Fruit fly (Drosophila melanogaster): ENCODE data around the gene RpS19b.

RpS19b gene

dm6 chr3R:23919366-23919765 lies 14.0 kb downstream of the RpS19b start (continued):
- TF ChIP-seq CG5245 (GFP tag; optimal IDR thresholded peaks at IDR 0.05) (no peak), tap (tag; optimal IDR thresholded peaks at IDR 0.05) (peak; percentile 65), CG14441 (GFP tag; IDR thresholded peaks at IDR 0.05) (no peak), Deaf1 (tag; optimal IDR thresholded peaks at IDR 0.05) (no peak), B-H1 (GFP tag; IDR thresholded peaks at IDR 0.05) (no peak; the same call in 2 of the 3 replicates), CG17912 (GFP tag; optimal IDR thresholded peaks at IDR 0.05) (peak; percentile 48), rib (GFP tag; IDR thresholded peaks at IDR 0.05) (no peak), CG34422 (GFP tag; IDR thresholded peaks at IDR 0.05) (no peak; the same call in 2 of the 3 replicates), CG12942 (GFP tag; optimal IDR thresholded peaks at IDR 0.05) (no peak), esg (GFP tag; conservative IDR thresholded peaks at IDR 0.05) (no peak), jumu (GFP tag; optimal IDR thresholded peaks at IDR 0.05) (no peak), D19B (GFP tag; optimal IDR thresholded peaks at IDR 0.05) (peak; percentile 21), CG10209 (GFP tag; optimal IDR thresholded peaks at IDR 0.05) (peak; percentile 37), Bdp1 (GFP tag; optimal IDR thresholded peaks at IDR 0.05) (no peak), sisA (GFP tag; IDR thresholded peaks at IDR 0.05) (no peak), Hr39 (optimal IDR thresholded peaks at IDR 0.05) (no peak), CG7357 (GFP tag; IDR thresholded peaks at IDR 0.05) (0 out of 3 replicates have a peak, but pooled peaks have one; percentile 14), otp (GFP tag; IDR thresholded peaks at IDR 0.05) (peak; percentile 64; the same call in 2 of the 3 replicates), sob (GFP tag; IDR thresholded peaks at IDR 0.05) (peak; percentile 63; the same call in 1 of the 2 replicates), amos (GFP tag; IDR thresholded peaks at IDR 0.05; ENCODE audit: partially characterized antibody) (no peak), Lpt (GFP tag; optimal IDR thresholded peaks at IDR 0.05) (no peak), odd (GFP tag; optimal IDR thresholded peaks at IDR 0.05) (peak; percentile 78), org-1 (GFP tag; optimal IDR thresholded peaks at IDR 0.05) (peak; percentile 47), cwo (GFP tag; optimal IDR thresholded peaks at IDR 0.05) (peak; percentile 40), mld (GFP tag; IDR thresholded peaks at IDR 0.05; ENCODE audit: partially characterized antibody) (no peak), CG8281 (tag; optimal IDR thresholded peaks at IDR 0.05) (no peak), CG4730 (GFP tag; IDR thresholded peaks at IDR 0.05) (no peak), CG3163 (GFP tag; optimal IDR thresholded peaks at IDR 0.05) (no peak), CG15011 (GFP tag; optimal IDR thresholded peaks at IDR 0.05) (peak; percentile 55), BtbVII (GFP tag; optimal IDR thresholded peaks at IDR 0.05) (peak; percentile 83), toy (GFP tag; IDR thresholded peaks at IDR 0.05) (no peak), CG30403 (GFP tag; optimal IDR thresholded peaks at IDR 0.05) (no peak), HLH4C (GFP tag; IDR thresholded peaks at IDR 0.05; ENCODE audit: partially characterized antibody) (no peak), CG17829 (tag; optimal IDR thresholded peaks at IDR 0.05) (no peak), Hmx (GFP tag; optimal IDR thresholded peaks at IDR 0.05) (no peak), gt (GFP tag; IDR thresholded peaks at IDR 0.05) (no peak), CG2712 (tag; optimal IDR thresholded peaks at IDR 0.05) (peak; percentile 6), Optix (GFP tag; IDR thresholded peaks at IDR 0.05) (no peak), Asciz (GFP tag; optimal IDR thresholded peaks at IDR 0.05) (peak; percentile 66), CG17568 (GFP tag; optimal IDR thresholded peaks at IDR 0.05) (peak; percentile 72), sima (GFP tag; optimal IDR thresholded peaks at IDR 0.05) (no peak), btn (GFP tag; optimal IDR thresholded peaks at IDR 0.05) (no peak), CG7271 (tag; optimal IDR thresholded peaks at IDR 0.05) (no peak), yki (optimal IDR thresholded peaks at IDR 0.05) (no peak), CG3726 (GFP tag; IDR thresholded peaks at IDR 0.05) (no peak), onecut (GFP tag; IDR thresholded peaks at IDR 0.05) (peak; percentile 42), C15 (GFP tag; IDR thresholded peaks at IDR 0.05) (no peak), abd-A (tag; optimal IDR thresholded peaks at IDR 0.05) (no peak), trh (GFP tag; optimal IDR thresholded peaks at IDR 0.05) (no peak), Chrac-16 (GFP tag; optimal IDR thresholded peaks at IDR 0.05) (no peak), CG11696 (GFP tag; IDR thresholded peaks at IDR 0.05) (no peak), mam (GFP tag; optimal IDR thresholded peaks at IDR 0.05) (no peak), CG14014 (GFP tag; IDR thresholded peaks at IDR 0.05) (peak; percentile 67; the same call in 1 of the 2 replicates)
